Worm (Caenorhabditis elegans) whole organism, dauer: ENCODE measurements around the gene clec-195.
"Not testable (repeated sequence)": the region's sequence is repeated elsewhere in the genome, so short reads cannot be mapped to it uniquely, and the experiment has no call there.

Experiments
- unc-62 ChIP-seq: sonication (generic microtip); optimal IDR thresholded peaks from 2 replicates; lab custom pipeline; 2017; ENCODE audit warnings: missing biosample characterization, missing genetic modification reagents, missing genetic modification characterization

clec-195 gene

DNA sequence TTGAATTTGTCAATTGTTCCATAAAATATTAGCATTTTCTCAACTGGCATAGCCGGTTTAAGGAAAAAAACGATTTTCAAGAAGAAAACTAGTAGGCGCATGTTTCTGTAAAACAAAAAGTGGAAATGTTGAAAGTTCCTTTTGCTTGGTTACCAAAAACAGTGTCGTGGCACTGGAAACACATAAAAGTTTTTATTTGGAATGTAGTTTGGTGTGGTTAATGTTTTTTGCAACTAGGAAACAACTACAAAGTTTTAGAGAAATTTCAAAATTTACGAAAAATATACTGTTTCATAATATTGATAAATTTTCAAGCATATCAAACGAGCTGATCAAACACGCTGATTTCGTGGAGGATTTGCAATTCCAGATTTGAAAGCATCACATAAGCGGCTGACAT lies at the start of gene clec-195:
Gene clec-195, minus strand, starts transcription at position 101 of the 400 bp plus-strand sequence.
- TF ChIP-seq unc-62, result no peak

DNA sequence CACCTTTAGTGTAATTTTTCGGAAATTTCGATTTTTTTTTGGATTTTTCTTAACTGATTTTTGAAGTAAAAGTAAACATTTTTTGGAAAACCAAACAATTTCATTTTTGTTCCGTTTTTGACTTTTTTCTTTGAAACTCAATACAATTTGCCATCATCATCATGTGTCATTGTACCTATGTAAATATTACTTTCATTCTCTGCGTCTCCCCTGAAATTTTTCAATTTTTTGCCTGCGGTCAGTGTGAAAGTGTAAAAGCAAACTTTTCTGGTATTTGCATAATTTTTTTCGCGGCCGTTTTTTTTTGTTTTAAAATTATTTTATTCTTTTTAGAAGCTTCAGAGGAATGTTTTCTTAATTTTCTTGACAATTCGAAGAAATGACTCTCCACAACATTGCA lies 48.1 kb upstream of the clec-195 start, which contains the start of gene Y116A8C.29:
Gene Y116A8C.29, plus strand, starts transcription at position 328 of the 400 bp plus-strand sequence.
- TF ChIP-seq unc-62, result no peak

DNA sequence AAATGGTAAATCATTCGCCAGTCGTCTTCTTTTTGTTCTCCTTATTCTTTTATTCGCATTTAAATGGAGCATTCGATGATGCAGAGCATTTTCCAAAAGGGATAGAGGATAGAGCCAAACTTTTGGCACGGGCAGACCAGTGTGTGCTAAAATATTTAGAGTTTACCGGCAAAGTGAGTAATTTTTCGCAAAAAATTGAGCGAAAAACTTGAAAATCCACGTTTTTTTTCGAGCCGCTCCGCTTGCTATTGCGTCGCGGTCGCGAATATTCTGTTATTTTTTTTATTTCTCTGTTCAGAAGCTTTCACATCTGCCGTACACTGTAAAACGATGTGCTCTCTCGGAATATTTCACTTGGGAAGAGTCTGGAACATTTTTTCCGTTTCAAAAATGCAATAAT lies 43.3 kb upstream of the clec-195 start, which contains the start of gene Y116A8C.43:
Gene Y116A8C.43, plus strand, starts transcription at position 3 of the 400 bp plus-strand sequence.
- no peak for TF ChIP-seq unc-62

DNA sequence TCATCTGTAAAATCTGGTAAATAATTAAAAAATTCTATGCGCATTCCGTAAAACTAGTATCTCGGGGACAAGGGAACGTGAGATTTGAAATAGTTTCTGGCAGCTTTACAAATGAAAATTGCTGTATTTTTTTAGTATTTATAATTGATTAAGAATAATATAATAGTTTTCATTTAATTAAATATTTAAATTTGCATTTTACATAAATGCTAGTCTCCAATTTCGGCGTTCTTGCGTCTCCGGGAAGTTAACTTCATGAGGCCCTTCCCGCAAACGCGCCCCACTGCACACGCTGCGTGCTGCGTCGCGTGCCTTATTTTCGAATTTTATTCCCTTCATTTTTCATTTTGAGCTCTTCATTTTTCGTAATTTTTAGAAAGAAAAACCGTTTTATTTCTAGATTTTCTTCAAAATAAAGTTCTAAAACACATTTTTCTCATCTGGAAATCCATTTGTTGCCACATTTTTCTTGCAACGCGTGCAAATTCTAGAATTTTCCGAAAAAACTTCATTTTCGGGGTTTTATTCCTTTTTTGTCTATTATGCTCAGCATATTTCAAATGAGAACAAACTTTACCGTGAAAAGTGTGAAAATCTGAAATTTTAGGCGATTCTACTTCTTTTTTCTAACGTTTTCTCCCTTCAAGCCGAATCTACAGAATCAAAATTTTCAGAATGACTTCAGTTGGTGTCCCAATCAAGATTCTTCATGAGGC lies 42.0 kb upstream of the clec-195 start, which contains the start of the genes snx-13 and snr-1:
Gene snx-13, minus strand, starts transcription at position 55 of the 716 bp plus-strand sequence.
Gene snr-1, plus strand, starts transcription at position 666 of the 716 bp plus-strand sequence.
- TF ChIP-seq unc-62, result no peak

DNA sequence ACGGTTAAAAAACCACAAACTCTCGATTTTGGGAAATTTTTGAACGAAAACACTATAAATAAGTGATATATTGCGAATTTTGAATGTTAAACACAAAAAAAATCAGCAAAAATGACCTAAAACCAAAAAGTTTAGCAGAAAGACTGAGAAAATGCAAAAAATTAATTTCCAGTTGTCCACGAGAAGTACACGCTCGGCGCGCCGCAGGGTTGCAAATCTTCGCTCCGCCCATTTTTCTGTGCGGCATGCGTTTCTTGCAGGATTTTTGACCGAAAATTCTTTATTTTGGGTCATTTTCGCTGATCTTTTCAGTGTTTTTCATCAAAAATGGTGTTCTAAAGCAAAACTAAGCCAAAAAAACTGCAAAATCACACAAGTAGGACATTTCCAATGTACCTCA lies 39.2 kb upstream of the clec-195 start:
- no peak for TF ChIP-seq unc-62

DNA sequence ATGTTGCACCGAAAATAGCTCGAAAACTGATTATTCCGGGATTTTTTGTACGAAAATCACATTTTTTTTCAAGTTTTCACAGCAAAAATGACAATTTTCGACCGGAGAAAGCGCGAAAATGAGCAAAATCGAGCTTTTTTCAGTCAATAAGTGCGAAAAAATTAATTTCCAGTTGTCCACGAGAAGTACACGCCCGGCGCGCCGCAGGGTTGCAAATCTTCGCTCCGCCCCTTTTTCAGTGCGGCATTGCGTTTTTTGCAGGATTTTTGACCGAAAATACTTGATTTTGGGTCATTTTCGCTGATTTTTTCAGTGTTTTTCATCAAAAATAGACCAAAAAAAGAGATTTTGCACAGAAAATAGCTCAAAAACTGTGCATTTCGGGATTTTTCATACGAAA lies 38.7 kb upstream of the clec-195 start:
- TF ChIP-seq unc-62, result no peak

DNA sequence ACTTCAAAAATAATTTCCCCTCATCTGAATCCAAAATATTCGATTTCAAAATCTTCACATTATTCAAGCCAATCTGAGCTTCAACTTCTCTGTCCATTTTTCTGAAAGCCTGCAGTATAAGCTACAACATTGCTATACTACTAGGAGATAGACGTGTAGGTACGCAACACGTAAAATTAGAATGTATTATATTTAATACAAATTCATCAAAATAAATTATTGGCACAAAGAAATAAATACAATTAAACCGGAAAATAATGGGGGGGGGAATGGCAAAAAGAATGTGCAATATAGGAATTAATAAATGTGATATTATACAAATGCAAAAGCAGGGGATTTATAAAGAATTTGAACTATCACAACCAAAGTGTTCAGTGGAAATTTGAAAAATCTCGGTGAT lies 33.1 kb upstream of the clec-195 start, which contains the start of gene Y116A8C.25:
Gene Y116A8C.25, minus strand, starts transcription at position 101 of the 400 bp plus-strand sequence.
- no peak for TF ChIP-seq unc-62

DNA sequence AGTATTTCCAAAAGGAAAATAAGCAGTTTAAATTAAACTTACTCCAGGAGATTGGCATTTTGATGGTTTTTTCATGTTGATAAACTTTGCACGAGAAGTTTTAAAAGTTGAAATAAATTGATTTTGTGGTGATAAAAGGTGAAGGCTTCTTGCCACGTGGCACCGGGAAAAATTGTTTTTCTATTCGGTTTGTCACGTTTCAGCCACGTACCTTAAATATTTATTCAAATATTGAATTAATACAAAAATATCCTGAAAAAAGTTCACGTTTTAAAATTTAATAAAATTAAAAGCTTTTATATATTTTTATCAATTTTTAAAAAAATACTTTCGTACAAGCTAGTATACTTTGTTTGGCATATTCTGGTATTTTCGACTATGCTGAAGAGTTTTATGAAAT lies 25.2 kb upstream of the clec-195 start, which contains the start of gene Y116A8C.24:
Gene Y116A8C.24, minus strand, starts transcription at position 101 of the 400 bp plus-strand sequence.
- TF ChIP-seq unc-62, result not testable (repeated sequence)

DNA sequence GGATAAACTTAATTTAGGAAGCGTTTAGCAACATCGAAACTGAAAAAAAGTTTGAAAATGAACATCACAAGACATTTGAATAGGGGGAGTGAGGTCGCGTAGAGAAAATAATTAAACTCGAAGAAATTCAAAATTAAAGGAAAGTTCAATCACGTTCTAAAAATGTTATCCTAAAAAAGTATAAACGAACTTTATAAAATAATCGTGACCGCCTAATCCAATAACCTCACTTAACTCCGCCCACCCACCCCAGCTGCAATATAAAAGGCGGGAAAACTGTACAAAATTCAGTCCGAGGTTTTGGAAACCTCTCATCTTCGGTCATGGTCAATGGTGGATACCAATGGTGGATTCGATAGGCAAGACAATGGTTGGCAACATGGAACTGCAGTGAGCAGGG lies 19.3 kb upstream of the clec-195 start, which contains the start of gene Y116A8C.465:
Gene Y116A8C.465, plus strand, starts transcription at position 301 of the 400 bp plus-strand sequence.
- not testable (repeated sequence) for TF ChIP-seq unc-62

DNA sequence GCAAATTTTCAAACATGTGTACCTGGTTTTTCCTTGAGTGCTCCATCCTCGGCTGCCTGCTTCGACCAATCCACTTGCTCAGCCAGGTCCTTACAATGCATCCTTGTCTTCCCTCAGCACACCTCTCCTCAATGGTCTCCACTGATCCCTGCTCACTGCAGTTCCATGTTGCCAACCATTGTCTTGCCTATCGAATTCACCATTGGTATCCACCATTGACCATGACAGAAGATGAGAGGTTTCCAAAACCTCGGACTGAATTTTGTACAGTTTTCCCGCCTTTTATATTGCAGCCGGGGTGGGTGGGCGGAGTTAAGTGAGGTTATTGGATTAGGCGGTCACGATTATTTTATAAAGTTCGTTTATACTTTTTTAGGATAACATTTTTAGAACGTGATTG lies 18.1 kb upstream of the clec-195 start, which contains the start of gene Y116A8C.467:
Gene Y116A8C.467, minus strand, starts transcription at position 101 of the 400 bp plus-strand sequence.
- not testable (repeated sequence) for TF ChIP-seq unc-62

DNA sequence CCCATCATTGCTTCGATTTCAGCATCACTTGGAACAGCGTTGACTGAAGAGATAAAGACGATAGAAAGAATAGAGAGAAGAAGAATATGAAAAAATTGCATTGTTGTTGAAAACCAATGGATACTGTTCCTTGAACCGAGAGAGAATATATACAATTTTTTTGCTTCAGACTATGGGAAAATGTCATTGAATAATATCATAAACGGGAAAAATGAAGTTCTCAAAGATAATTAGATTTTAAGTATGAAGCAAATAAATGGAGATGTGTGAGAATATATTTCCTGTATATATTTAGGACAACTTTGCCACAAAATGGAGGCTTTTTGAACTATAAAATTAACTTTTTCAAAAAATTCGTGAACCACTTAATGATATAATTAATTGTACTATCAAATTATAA lies 12.4 kb upstream of the clec-195 start, which contains the start of gene Y116A8C.44:
Gene Y116A8C.44, minus strand, starts transcription at position 101 of the 400 bp plus-strand sequence.
- no peak for TF ChIP-seq unc-62

DNA sequence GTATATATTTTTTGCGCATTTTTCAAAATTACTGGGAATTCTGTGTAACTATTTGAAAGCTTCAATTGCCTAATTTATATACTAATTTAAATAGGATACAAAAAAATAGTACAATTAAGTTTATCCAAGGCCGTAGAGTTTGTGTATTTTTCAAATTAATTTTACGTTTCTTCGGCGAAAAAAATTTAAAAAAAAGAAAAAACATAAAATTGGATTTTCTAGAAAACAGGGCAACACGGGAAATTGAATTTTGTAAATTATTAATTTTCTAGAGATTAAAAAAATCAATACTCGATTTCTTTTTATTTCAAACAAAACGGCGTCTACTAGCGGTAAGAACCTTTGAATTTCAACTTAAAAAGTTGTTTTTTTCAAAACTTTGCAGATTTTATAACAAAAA lies 7.7 kb upstream of the clec-195 start, which contains the start of gene Y116A8C.23:
Gene Y116A8C.23, plus strand, starts transcription at position 301 of the 400 bp plus-strand sequence.
- TF ChIP-seq unc-62, result no peak

DNA sequence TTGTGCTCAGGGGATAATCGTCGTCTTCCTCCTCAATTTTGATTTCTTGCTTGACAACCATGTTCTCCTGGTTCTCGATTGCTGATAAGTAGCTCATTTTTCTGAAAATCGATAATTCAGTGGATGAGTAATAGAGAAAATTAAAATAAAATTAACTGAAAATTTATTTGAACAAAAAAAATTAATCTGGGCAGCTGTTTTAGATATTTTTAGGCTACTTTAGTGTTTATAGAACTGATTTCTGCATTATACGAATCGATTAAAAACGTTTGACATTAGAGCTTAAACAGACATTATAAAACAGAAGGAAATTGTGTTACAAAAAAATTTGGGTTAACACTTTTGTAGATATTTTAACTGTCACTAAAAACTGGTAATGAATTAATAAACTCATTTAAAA lies 2.7 kb upstream of the clec-195 start, which contains the start of gene athp-3:
Gene athp-3, minus strand, starts transcription at position 101 of the 400 bp plus-strand sequence.
- no peak for TF ChIP-seq unc-62

DNA sequence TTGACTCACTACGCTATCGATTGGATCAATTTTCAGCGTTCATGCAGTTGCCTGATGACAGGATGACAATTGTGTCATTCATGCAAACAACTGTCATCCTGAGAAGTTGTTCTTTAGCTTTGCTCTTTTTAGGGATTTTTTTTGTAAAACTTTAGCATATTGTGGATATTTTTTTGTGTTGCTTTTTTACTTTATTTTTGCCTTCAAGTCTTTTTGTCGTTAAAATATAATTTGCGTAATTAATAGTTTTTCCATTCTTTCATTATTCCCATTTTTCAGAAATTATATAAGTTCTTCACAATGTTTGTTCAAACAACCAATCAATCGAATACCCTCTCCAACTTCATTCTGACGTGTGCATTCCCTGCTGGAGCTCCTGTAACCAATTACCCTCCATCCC lies 5.0 kb downstream of the clec-195 start, which contains the start of gene Y116A8C.20:
Gene Y116A8C.20, plus strand, starts transcription at position 301 of the 400 bp plus-strand sequence.
- TF ChIP-seq unc-62, result no peak

DNA sequence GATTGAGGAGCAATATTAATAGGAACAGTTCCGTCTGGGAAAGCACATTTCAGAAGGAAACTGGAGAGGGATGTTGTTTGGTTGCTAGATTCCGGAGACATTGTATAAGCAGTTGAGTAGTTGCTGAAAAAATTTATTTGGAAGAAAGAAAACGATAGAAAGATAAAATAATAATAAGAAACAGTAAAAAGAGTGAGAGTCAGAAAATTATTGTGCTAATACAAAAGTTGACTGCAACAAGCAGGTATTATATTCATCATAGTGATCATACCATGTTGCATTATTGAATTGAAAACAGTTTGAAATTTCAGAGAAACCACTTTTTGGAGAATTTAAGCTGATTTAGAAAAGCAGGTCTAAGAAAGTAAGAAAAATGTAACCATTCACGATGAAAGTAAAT lies 6.0 kb downstream of the clec-195 start, which contains the start of gene Y116A8C.19:
Gene Y116A8C.19, minus strand, starts transcription at position 101 of the 400 bp plus-strand sequence.
- no peak for TF ChIP-seq unc-62

DNA sequence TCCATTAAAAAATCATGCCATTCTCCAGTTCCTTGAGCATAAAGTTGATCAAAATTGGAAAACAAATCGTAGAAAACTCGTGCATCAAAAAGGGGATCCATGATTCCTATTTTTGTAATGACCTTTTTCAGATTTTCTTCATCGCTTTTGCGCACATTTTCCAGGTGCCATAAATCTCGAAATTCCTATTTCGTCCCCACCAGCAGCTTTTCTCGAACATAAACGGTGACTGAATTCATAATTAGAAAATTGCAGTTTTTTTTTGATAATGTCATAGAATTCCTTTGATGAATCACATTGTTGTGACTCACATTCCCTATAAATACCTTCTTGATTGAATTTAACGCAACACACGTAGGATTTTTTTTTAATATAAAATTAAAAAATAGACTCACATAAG lies 15.1 kb downstream of the clec-195 start, which contains the start of gene nhr-229:
Gene nhr-229, minus strand, starts transcription at position 101 of the 400 bp plus-strand sequence.
- no peak for TF ChIP-seq unc-62

DNA sequence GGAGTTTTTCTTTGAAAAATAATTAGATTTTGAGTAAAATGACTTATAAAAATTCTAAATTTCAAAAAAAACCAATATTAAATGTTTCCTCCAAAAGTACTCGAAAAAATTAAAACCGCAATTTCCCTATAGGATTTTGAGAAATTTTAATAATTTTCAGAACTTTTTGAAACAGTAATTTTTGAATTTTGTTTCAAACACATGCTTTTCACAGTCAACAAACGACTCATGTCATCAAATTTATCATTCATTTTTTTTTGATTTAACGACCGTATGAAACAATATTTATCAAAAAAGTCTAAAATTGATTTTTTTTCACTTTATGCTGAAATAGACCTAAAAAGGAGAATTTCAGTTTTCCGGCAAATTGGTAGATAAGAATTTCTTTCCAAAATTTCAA lies 19.0 kb downstream of the clec-195 start:
- no peak for TF ChIP-seq unc-62
